Worm (Caenorhabditis elegans) whole organism, L2 larva: ENCODE measurements around the gene C47G2.3.

Experiments used
- C34F6.9 ChIP-seq: fragments of 150-350 bp; optimal IDR thresholded peaks from 2 replicates; lab custom pipeline; 2014; ENCODE audit warnings: missing biosample characterization, missing genetic modification characterization
- F13H6.1 ChIP-seq: sonication (generic microtip); optimal IDR thresholded peaks from 2 replicates; lab custom pipeline; 2016; ENCODE audit warnings: missing genetic modification characterization, missing compliant biosample characterization
- R02D3.7 ChIP-seq: fragments of 150-350 bp; optimal IDR thresholded peaks from 2 replicates; lab custom pipeline; 2014; ENCODE audit warnings: missing biosample characterization, missing genetic modification characterization
- ZK546.5 ChIP-seq: sonication (generic microtip); optimal IDR thresholded peaks from 2 replicates; lab custom pipeline; 2017; ENCODE audit warnings: missing biosample characterization, missing genetic modification characterization
- alr-1 ChIP-seq: fragments of 150-350 bp; optimal IDR thresholded peaks from 2 replicates; lab custom pipeline; 2014; ENCODE audit warnings: missing biosample characterization, missing genetic modification characterization
- aly-2 ChIP-seq: fragments of 150-350 bp; optimal IDR thresholded peaks from 2 replicates; lab custom pipeline; 2014; ENCODE audit warnings: missing biosample characterization, missing genetic modification characterization
- ama-1 ChIP-seq: fragments of 150-350 bp; optimal IDR thresholded peaks from 2 replicates; lab custom pipeline; 2018; ENCODE audit warnings: inconsistent platforms
- blmp-1 ChIP-seq: sonication (generic microtip); optimal IDR thresholded peaks from 2 replicates; lab custom pipeline; 2017; ENCODE audit warnings: missing genetic modification characterization, mild to moderate bottlenecking, missing compliant biosample characterization, antibody characterized with exemption, moderate library complexity; ENCODE audit not compliant: insufficient read depth
- ceh-16 ChIP-seq: fragments of 150-350 bp; optimal IDR thresholded peaks from 2 replicates; lab custom pipeline; 2014; ENCODE audit warnings: missing biosample characterization, missing genetic modification characterization
- ceh-82 ChIP-seq: fragments of 150-350 bp; optimal IDR thresholded peaks from 2 replicates; lab custom pipeline; 2014; ENCODE audit warnings: missing biosample characterization, missing genetic modification characterization
- dmd-4 ChIP-seq: sonication (generic microtip); optimal IDR thresholded peaks from 2 replicates; lab custom pipeline; 2017; ENCODE audit warnings: missing biosample characterization, missing genetic modification characterization
- egl-27 ChIP-seq: sonication (generic microtip); optimal IDR thresholded peaks from 3 replicates; lab custom pipeline; 2017; ENCODE audit warnings: missing biosample characterization, missing genetic modification reagents, missing genetic modification characterization
- elt-1 ChIP-seq: fragments of 150-350 bp; optimal IDR thresholded peaks from 2 replicates; lab custom pipeline; 2014; ENCODE audit warnings: missing biosample characterization, missing genetic modification characterization
- elt-3 ChIP-seq: sonication (generic microtip); optimal IDR thresholded peaks from 2 replicates; lab custom pipeline; 2017; ENCODE audit warnings: missing biosample characterization, missing genetic modification characterization
- fos-1 ChIP-seq: fragments of 150-350 bp; optimal IDR thresholded peaks from 2 replicates; lab custom pipeline; 2014; ENCODE audit warnings: missing biosample characterization, missing genetic modification characterization
- gmeb-1 ChIP-seq: fragments of 150-350 bp; optimal IDR thresholded peaks from 2 replicates; lab custom pipeline; 2014; ENCODE audit warnings: missing biosample characterization, missing genetic modification characterization
- lin-11 ChIP-seq: fragments of 150-350 bp; sonication (generic microtip); optimal IDR thresholded peaks from 2 replicates; lab custom pipeline; 2014; ENCODE audit warnings: missing biosample characterization, missing genetic modification characterization, inconsistent platforms, mixed read lengths
- lsy-2 ChIP-seq, 2 experiments: fragments of 150-350 bp in 1 of 2; sonication (generic microtip) in 1 of 2; optimal IDR thresholded peaks; 2 replicates each; lab custom pipeline; 2014 to 2017; ENCODE audit warnings: missing biosample characterization in 2 of 2, missing genetic modification characterization in 2 of 2
- mab-5 ChIP-seq: fragments of 150-350 bp; optimal IDR thresholded peaks from 2 replicates; lab custom pipeline; 2014; ENCODE audit warnings: missing biosample characterization, missing genetic modification characterization
- mbf-1 ChIP-seq: sonication (generic microtip); optimal IDR thresholded peaks from 2 replicates; lab custom pipeline; 2017; ENCODE audit warnings: missing biosample characterization, missing genetic modification characterization
- mdl-1 ChIP-seq, 2 experiments: fragments of 150-350 bp in 1 of 2; sonication (generic microtip) in 1 of 2; optimal IDR thresholded peaks; 2 replicates each; lab custom pipeline; 2017; ENCODE audit warnings: missing biosample characterization in 2 of 2, missing genetic modification characterization in 2 of 2
- nhr-12 ChIP-seq: fragments of 150-350 bp; optimal IDR thresholded peaks from 2 replicates; lab custom pipeline; 2014; ENCODE audit warnings: missing biosample characterization, missing genetic modification characterization
- nhr-129 ChIP-seq: fragments of 150-350 bp; optimal IDR thresholded peaks from 2 replicates; lab custom pipeline; 2014; ENCODE audit warnings: missing biosample characterization, missing genetic modification characterization
- nhr-23 ChIP-seq: fragments of 150-350 bp; optimal IDR thresholded peaks from 2 replicates; lab custom pipeline; 2014; ENCODE audit warnings: missing biosample characterization, missing genetic modification reagents, missing genetic modification characterization
- nhr-237 ChIP-seq: fragments of 150-350 bp; optimal IDR thresholded peaks from 2 replicates; lab custom pipeline; 2014; ENCODE audit warnings: missing biosample characterization, missing genetic modification characterization
- nhr-25 ChIP-seq: fragments of 150-350 bp; sonication (generic microtip); optimal IDR thresholded peaks from 3 replicates; lab custom pipeline; 2014; ENCODE audit warnings: missing biosample characterization, missing genetic modification characterization
- nhr-6 ChIP-seq: fragments of 150-350 bp; optimal IDR thresholded peaks from 2 replicates; lab custom pipeline; 2014; ENCODE audit warnings: missing biosample characterization, missing genetic modification characterization
- nhr-77 ChIP-seq: fragments of 150-350 bp; optimal IDR thresholded peaks from 2 replicates; lab custom pipeline; 2014; ENCODE audit warnings: missing biosample characterization, missing genetic modification characterization
- peb-1 ChIP-seq: fragments of 150-350 bp; optimal IDR thresholded peaks from 2 replicates; lab custom pipeline; 2014; ENCODE audit warnings: missing biosample characterization, missing genetic modification characterization
- sem-4 ChIP-seq: fragments of 150-350 bp; optimal IDR thresholded peaks from 2 replicates; lab custom pipeline; 2014; ENCODE audit warnings: missing biosample characterization, missing genetic modification reagents, missing genetic modification characterization
- skn-1 ChIP-seq: sonication (generic microtip); optimal IDR thresholded peaks from 2 replicates; lab custom pipeline; 2017; ENCODE audit warnings: missing biosample characterization, missing genetic modification characterization
- unc-39 ChIP-seq: fragments of 150-350 bp; optimal IDR thresholded peaks from 2 replicates; lab custom pipeline; 2014; ENCODE audit warnings: missing biosample characterization, missing genetic modification characterization
- unc-55 ChIP-seq: fragments of 150-350 bp; sonication (generic microtip); optimal IDR thresholded peaks from 3 replicates; lab custom pipeline; 2014; ENCODE audit warnings: missing biosample characterization, missing genetic modification reagents, missing genetic modification characterization
- unc-62 ChIP-seq: fragments of 150-350 bp; optimal IDR thresholded peaks from 2 replicates; lab custom pipeline; 2014; ENCODE audit warnings: missing biosample characterization, missing genetic modification reagents, missing genetic modification characterization
- zag-1 ChIP-seq: fragments of 150-350 bp; optimal IDR thresholded peaks from 2 replicates; lab custom pipeline; 2014; ENCODE audit warnings: missing biosample characterization, missing genetic modification characterization
- ztf-11 ChIP-seq: sonication (generic microtip); optimal IDR thresholded peaks from 2 replicates; lab custom pipeline; 2017; ENCODE audit warnings: missing biosample characterization, missing genetic modification characterization
- ztf-4 ChIP-seq: fragments of 150-350 bp; optimal IDR thresholded peaks from 2 replicates; lab custom pipeline; 2014; ENCODE audit warnings: missing biosample characterization, missing genetic modification characterization

Gene C47G2.3

ce11 chrII:11293433-11293832 is 3.5 kb upstream of the C47G2.3 start, which contains the start of gene C47G2.4 (continued):
- TF ChIP-seq nhr-77 (tag; lab: Kevin White, UChicago): no peak
- no peak for TF ChIP-seq ZK546.5 (tag; lab: Kevin White, UChicago)
- TF ChIP-seq F13H6.1 (tag; lab: Kevin White, UChicago): peak; percentile 53
- TF ChIP-seq nhr-6 (tag; lab: Kevin White, UChicago): peak; percentile 10
- no peak for TF ChIP-seq unc-62
- TF ChIP-seq ceh-16 (tag; lab: Kevin White, UChicago): peak; percentile 18
- no peak for TF ChIP-seq skn-1

ce11 chrII:11288148-11288547 is 1.8 kb downstream of the C47G2.3 start:
- TF ChIP-seq mab-5 (no peak), mbf-1 (tag; lab: Kevin White, UChicago) (no peak), egl-27 (no peak), nhr-12 (tag; lab: Kevin White, UChicago) (no peak), unc-39 (tag; lab: Kevin White, UChicago) (no peak), ZK546.5 (tag; lab: Kevin White, UChicago) (no peak), alr-1 (no peak), peb-1 (tag; lab: Kevin White, UChicago) (no peak), unc-55 (no peak), skn-1 (no peak), F13H6.1 (tag; lab: Kevin White, UChicago) (no peak), lin-11 (tag; lab: Kevin White, UChicago) (no peak), ama-1 (lab: Kevin White, UChicago) (no peak), ztf-11 (tag; lab: Kevin White, UChicago) (no peak), C34F6.9 (tag; lab: Kevin White, UChicago) (no peak), unc-62 (no peak), dmd-4 (tag; lab: Kevin White, UChicago) (no peak), aly-2 (tag; lab: Kevin White, UChicago) (no peak), nhr-237 (no peak), ztf-4 (tag; lab: Kevin White, UChicago) (no peak)

ce11 chrII:11286445-11286844 is 3.5 kb downstream of the C47G2.3 start:
- TF ChIP-seq unc-55 (no peak), nhr-77 (tag; lab: Kevin White, UChicago) (no peak), fos-1 (no peak), ama-1 (lab: Kevin White, UChicago) (no peak), R02D3.7 (tag; lab: Kevin White, UChicago) (no peak), zag-1 (tag; lab: Kevin White, UChicago) (no peak), nhr-23 (no peak), ceh-82 (no peak), gmeb-1 (tag; lab: Kevin White, UChicago) (no peak), C34F6.9 (tag; lab: Kevin White, UChicago) (no peak), elt-3 (tag; lab: Kevin White, UChicago) (no peak), unc-62 (no peak), nhr-237 (no peak), unc-39 (tag; lab: Kevin White, UChicago) (no peak), sem-4 (no peak), mdl-1 (tag; optimal IDR thresholded peaks at IDR 0.05; lab: Kevin White, UChicago) (no peak), ztf-4 (tag; lab: Kevin White, UChicago) (no peak)

- TF ChIP-seq mab-5 (no peak), nhr-77 (tag; lab: Kevin White, UChicago) (no peak), alr-1 (no peak), nhr-129 (tag; lab: Kevin White, UChicago) (no peak), gmeb-1 (tag; lab: Kevin White, UChicago) (no peak), fos-1 (peak; percentile 32), R02D3.7 (tag; lab: Kevin White, UChicago) (no peak)
- TF ChIP-seq, all 48 proteins: peak for 1
These were observed 4.6 kb downstream of the C47G2.3 start for ce11 chrII:11285282-11285933.

ce11 chrII:11284701-11285100 is 5.3 kb downstream of the C47G2.3 start:
- no peak for TF ChIP-seq mbf-1 (tag; lab: Kevin White, UChicago)
- TF ChIP-seq ceh-82: no peak
- TF ChIP-seq blmp-1 (tag; lab: Kevin White, UChicago): no peak
- no peak for TF ChIP-seq elt-1
- TF ChIP-seq mab-5: no peak
- no peak for TF ChIP-seq lsy-2 (tag; optimal IDR thresholded peaks at IDR 0.05; lab: Kevin White, UChicago)
- TF ChIP-seq ztf-4 (tag; lab: Kevin White, UChicago): no peak
- no peak for TF ChIP-seq nhr-23
- no peak for TF ChIP-seq nhr-77 (tag; lab: Kevin White, UChicago)
- no peak for TF ChIP-seq alr-1
- TF ChIP-seq nhr-25: no peak
- TF ChIP-seq zag-1 (tag; lab: Kevin White, UChicago): no peak
